Worm (Caenorhabditis elegans) whole organism, young adult: ENCODE data around the gene gro-1.

Source experiments
- Y56A3A.18 ChIP-seq: fragments of 200-800 bp; sonication (Bioruptor generic); IDR thresholded peaks from 2 replicates; pipeline ENCODE4 v1.3.6; 2022; ENCODE audit warnings: missing genetic modification reagents, missing genetic modification characterization, missing compliant biosample characterization
- aptf-3 ChIP-seq: fragments of 200-800 bp; sonication (Bioruptor generic); IDR thresholded peaks from 2 replicates; pipeline ENCODE4 v1.3.6; 2022; ENCODE audit warnings: missing genetic modification characterization, missing compliant biosample characterization
- ceh-58 ChIP-seq: fragments of 200-800 bp; sonication (Bioruptor generic); IDR thresholded peaks from 2 replicates; pipeline ENCODE4 v1.3.6; 2022; ENCODE audit warnings: missing genetic modification characterization, missing compliant biosample characterization
- die-1 ChIP-seq: sonication (generic microtip); optimal IDR thresholded peaks from 2 replicates; lab custom pipeline; 2016; ENCODE audit warnings: missing genotype, mild to moderate bottlenecking, missing genetic modification characterization, missing compliant biosample characterization
- gei-17 ChIP-seq: fragments of 200-800 bp; sonication (Bioruptor generic); optimal IDR thresholded peaks from 2 replicates; lab custom pipeline; 2018; ENCODE audit warnings: mild to moderate bottlenecking, missing genetic modification characterization, missing compliant biosample characterization
- lsl-1 ChIP-seq: fragments of 200-800 bp; sonication (Bioruptor generic); optimal IDR thresholded peaks from 2 replicates; lab custom pipeline; 2018; ENCODE audit warnings: mild to moderate bottlenecking, missing genetic modification characterization, moderate library complexity, missing compliant biosample characterization
- somi-1 ChIP-seq: fragments of 200-800 bp; sonication (Bioruptor generic); optimal IDR thresholded peaks from 2 replicates; lab custom pipeline; 2018; ENCODE audit warnings: mild to moderate bottlenecking, missing genetic modification characterization, missing compliant biosample characterization
- tbx-9 ChIP-seq: sonication (generic microtip); optimal IDR thresholded peaks from 2 replicates; lab custom pipeline; 2016; ENCODE audit warnings: borderline replicate concordance, missing genetic modification characterization, inconsistent platforms, missing compliant biosample characterization

DNA sequence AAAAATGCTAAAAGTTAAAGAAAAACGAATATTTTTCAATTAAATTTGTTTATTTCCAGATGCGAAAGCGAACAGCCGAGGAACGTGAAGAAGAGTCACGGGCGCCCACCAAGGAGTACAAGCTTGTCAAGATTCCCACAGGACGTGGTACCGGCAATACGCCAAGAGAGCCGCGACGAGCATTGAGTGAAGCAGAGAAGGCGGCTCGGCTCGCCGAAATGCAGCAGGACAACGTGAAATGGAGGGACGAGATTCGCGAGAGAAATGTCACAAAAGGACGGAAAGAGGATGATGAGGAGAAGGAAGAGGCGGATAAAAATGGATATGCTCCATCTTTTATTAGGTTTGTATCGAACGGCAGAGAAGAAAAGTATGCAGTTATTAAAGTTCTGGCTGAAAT, 45.5 kb downstream of the gro-1 start:
- no peak for TF ChIP-seq Y56A3A.18 (GFP tag; lab: Robert Waterston, UW)
- TF ChIP-seq die-1 (tag; lab: Kevin White, UChicago) = no peak
- TF ChIP-seq lsl-1 (GFP tag; lab: Kevin White, UChicago) = no peak
- no peak for TF ChIP-seq ceh-58
- TF ChIP-seq aptf-3 (GFP tag; lab: Robert Waterston, UW) = no peak
- TF ChIP-seq gei-17 (GFP tag; lab: Kevin White, UChicago) = no peak
- TF ChIP-seq somi-1 = no peak
- TF ChIP-seq tbx-9 (tag; lab: Kevin White, UChicago) = no peak
